Worm (Caenorhabditis elegans) whole organism, late embryonic: ENCODE results near the gene syg-2.

ENCODE experiments used
- Y22D7AL.16 ChIP-seq: sonication (generic microtip); optimal IDR thresholded peaks from 2 replicates; lab custom pipeline; 2016; ENCODE audit warnings: missing genetic modification characterization, missing compliant biosample characterization
- ets-4 ChIP-seq: sonication (generic microtip); optimal IDR thresholded peaks from 2 replicates; lab custom pipeline; 2016; ENCODE audit warnings: missing genetic modification characterization, missing compliant biosample characterization

- TF ChIP-seq Y22D7AL.16 (tag; lab: Kevin White, UChicago) (no peak), ets-4 (tag; lab: Kevin White, UChicago) (no peak)
Observed at ce11 chrX:14645392-14645791, 9.4 kb upstream of the syg-2 start, which contains the start of gene F54E4.4.
